Worm (Caenorhabditis elegans) whole organism, L1 larva: ENCODE results near the gene F47H4.2.

Experiments used
- F16B12.6 ChIP-seq: fragments of 150-350 bp; optimal IDR thresholded peaks from 2 replicates; lab custom pipeline; 2014; ENCODE audit warnings: missing biosample characterization, missing genetic modification characterization
- ama-1 ChIP-seq: fragments of 150-350 bp; optimal IDR thresholded peaks from 2 replicates; lab custom pipeline; 2014
- blmp-1 ChIP-seq: fragments of 150-350 bp; optimal IDR thresholded peaks from 2 replicates; lab custom pipeline; 2014; ENCODE audit warnings: missing biosample characterization, missing genetic modification characterization
- ceh-90 ChIP-seq: sonication (generic microtip); optimal IDR thresholded peaks from 2 replicates; lab custom pipeline; 2016; ENCODE audit warnings: missing genetic modification characterization, missing compliant biosample characterization
- ces-1 ChIP-seq: fragments of 150-350 bp; optimal IDR thresholded peaks from 2 replicates; lab custom pipeline; 2014; ENCODE audit warnings: missing biosample characterization, missing genetic modification reagents, missing genetic modification characterization
- egl-27 ChIP-seq, 2 experiments: fragments of 150-350 bp in 1 of 2; sonication (generic microtip); optimal IDR thresholded peaks; 3 replicates each; lab custom pipeline; 2017 to 2018; ENCODE audit warnings: missing biosample characterization in 2 of 2, missing genetic modification characterization in 2 of 2, missing genetic modification reagents in 2 of 2
- elt-2 ChIP-seq: sonication (generic microtip); optimal IDR thresholded peaks from 2 replicates; lab custom pipeline; 2016; ENCODE audit warnings: missing genetic modification characterization, mild to moderate bottlenecking, inconsistent platforms, missing compliant biosample characterization, missing genetic modification reagents
- hpl-2 ChIP-seq: fragments of 150-350 bp; optimal IDR thresholded peaks from 2 replicates; lab custom pipeline; 2014; ENCODE audit warnings: missing biosample characterization, missing genetic modification reagents, missing genetic modification characterization
- lin-14 ChIP-seq: fragments of 200-800 bp; sonication (Bioruptor generic); optimal IDR thresholded peaks from 2 replicates; lab custom pipeline; 2018; ENCODE audit warnings: mild to moderate bottlenecking, missing genetic modification characterization, moderate library complexity, missing compliant biosample characterization
- lin-35 ChIP-seq, 2 experiments: fragments of 150-350 bp; optimal IDR thresholded peaks; 2 replicates each; lab custom pipeline; 2014; ENCODE audit warnings: missing biosample characterization in 2 of 2, missing genetic modification characterization in 2 of 2, missing genetic modification reagents in 2 of 2
- sox-4 ChIP-seq: sonication (generic microtip); optimal IDR thresholded peaks from 2 replicates; lab custom pipeline; 2016; ENCODE audit warnings: missing genetic modification characterization, missing compliant biosample characterization
- ztf-4 ChIP-seq: fragments of 150-350 bp; optimal IDR thresholded peaks from 2 replicates; lab custom pipeline; 2014; ENCODE audit warnings: missing biosample characterization, missing genetic modification characterization

- TF ChIP-seq ztf-4 (tag; lab: Kevin White, UChicago) (no peak), blmp-1 (tag; lab: Kevin White, UChicago) (no peak), elt-2 (tag; lab: Kevin White, UChicago) (no peak), F16B12.6 (tag; lab: Kevin White, UChicago) (no peak), lin-35 (GFP tag; optimal IDR thresholded peaks at IDR 0.05; lab: Kevin White, UChicago) (no peak), ces-1 (GFP tag; lab: Kevin White, UChicago) (no peak), sox-4 (no peak), egl-27 (tag; optimal IDR thresholded peaks at IDR 0.05; lab: Kevin White, UChicago) (no peak), ama-1 (lab: Kevin White, UChicago) (no peak), lin-14 (GFP tag; lab: Kevin White, UChicago) (no peak), hpl-2 (no peak), ceh-90 (tag; lab: Kevin White, UChicago) (no peak)
Observed at ce11 chrV:17377140-17377539, 24.0 kb downstream of the F47H4.2 start, which contains the start of gene fbxb-7.
